Fruit fly (Drosophila melanogaster): ENCODE results near the gene Coq8.
A peak's percentile ranks its signal among the peaks of the same experiment; 100 is the strongest.

The Coq8 gene

dm6 chrX:12900718-12901442 is at the start of gene Coq8 (continued):
- TF ChIP-seq ham (GFP tag; IDR thresholded peaks at IDR 0.05): no peak
- no peak for TF ChIP-seq zen (tag; optimal IDR thresholded peaks at IDR 0.05)
- no peak for TF ChIP-seq az2 (GFP tag; optimal IDR thresholded peaks at IDR 0.05)
- no peak for TF ChIP-seq CG16813 (GFP tag; IDR thresholded peaks at IDR 0.05; ENCODE audit: partially characterized antibody)
- peak; percentile 0 for TF ChIP-seq HmgZ (tag; optimal IDR thresholded peaks at IDR 0.05)
- no peak for TF ChIP-seq zfh2 (GFP tag; optimal IDR thresholded peaks at IDR 0.05)
- TF ChIP-seq CG34422 (GFP tag; IDR thresholded peaks at IDR 0.05): peak; percentile 49; the same call in 1 of the 3 replicates
- no peak for TF ChIP-seq gfzf (GFP tag; optimal IDR thresholded peaks at IDR 0.05)
- peak; percentile 93 for TF ChIP-seq Sry-β (GFP tag; optimal IDR thresholded peaks at IDR 0.05)
- TF ChIP-seq CG11723 (GFP tag; optimal IDR thresholded peaks at IDR 0.05): no peak
- TF ChIP-seq ERR (GFP tag; optimal IDR thresholded peaks at IDR 0.05): no peak
- no peak for TF ChIP-seq ara (GFP tag; IDR thresholded peaks at IDR 0.05)
- peak in 1 of 2 experiments; percentile 89 for TF ChIP-seq Pdp1 (GFP tag; optimal IDR thresholded peaks at IDR 0.05)
- no peak for TF ChIP-seq CG11085 (GFP tag; IDR thresholded peaks at IDR 0.05)
- TF ChIP-seq lilli (GFP tag; optimal IDR thresholded peaks at IDR 0.05): no peak
- TF ChIP-seq CG1024 (GFP tag; IDR thresholded peaks at IDR 0.05): no peak
- TF ChIP-seq br (optimal IDR thresholded peaks at IDR 0.05): no peak
- TF ChIP-seq Oaz (GFP tag; IDR thresholded peaks at IDR 0.05): no peak
- no peak for TF ChIP-seq Nf-YA (GFP tag; IDR thresholded peaks at IDR 0.05)
- no peak for TF ChIP-seq CG2889 (GFP tag; IDR thresholded peaks at IDR 0.05)
- no peak for TF ChIP-seq Bteb2 (GFP tag; optimal IDR thresholded peaks at IDR 0.05)
- no peak for TF ChIP-seq bcd (GFP tag; optimal IDR thresholded peaks at IDR 0.05)
- TF ChIP-seq CG30403 (GFP tag; optimal IDR thresholded peaks at IDR 0.05): no peak
- no peak for TF ChIP-seq toy (GFP tag; IDR thresholded peaks at IDR 0.05)
- TF ChIP-seq CG7372 (GFP tag; IDR thresholded peaks at IDR 0.05): no peak
- no peak for TF ChIP-seq CG32772 (GFP tag; IDR thresholded peaks at IDR 0.05)
- peak; percentile 13; the same call in 1 of the 2 replicates for TF ChIP-seq E2f2 (GFP tag; IDR thresholded peaks at IDR 0.05)
- no peak for TF ChIP-seq Hr51 (GFP tag; optimal IDR thresholded peaks at IDR 0.05)
- no peak for TF ChIP-seq vfl (GFP tag; optimal IDR thresholded peaks at IDR 0.05)
- TF ChIP-seq fru (optimal IDR thresholded peaks at IDR 0.05): no peak
- TF ChIP-seq CG10431 (GFP tag; optimal IDR thresholded peaks at IDR 0.05): no peak
- TF ChIP-seq Opbp (GFP tag; IDR thresholded peaks at IDR 0.05; ENCODE audit: partially characterized antibody): no peak
- TF ChIP-seq ash1 (GFP tag; optimal IDR thresholded peaks at IDR 0.05): no peak
- no peak for TF ChIP-seq CG5180 (GFP tag; optimal IDR thresholded peaks at IDR 0.05)
- peak; percentile 43 for TF ChIP-seq MESR4 (GFP tag; optimal IDR thresholded peaks at IDR 0.05)
- no peak for TF ChIP-seq cato (GFP tag; optimal IDR thresholded peaks at IDR 0.05; ENCODE audit: borderline replicate concordance)
- no peak for TF ChIP-seq Dref (GFP tag; IDR thresholded peaks at IDR 0.05)
- TF ChIP-seq CG17802 (tag; optimal IDR thresholded peaks at IDR 0.05): no peak
- TF ChIP-seq CG16815 (GFP tag; optimal IDR thresholded peaks at IDR 0.05): no peak
- TF ChIP-seq CG14965 (GFP tag; optimal IDR thresholded peaks at IDR 0.05; ENCODE audit: borderline replicate concordance): no peak
- TF ChIP-seq Atf3 (GFP tag; optimal IDR thresholded peaks at IDR 0.05): no peak
- no peak for TF ChIP-seq insv (GFP tag; optimal IDR thresholded peaks at IDR 0.05)
- no peak for TF ChIP-seq CG12391 (tag; optimal IDR thresholded peaks at IDR 0.05)
- no peak for TF ChIP-seq CG10321 (GFP tag; IDR thresholded peaks at IDR 0.05)
- TF ChIP-seq CG1529 (GFP tag; optimal IDR thresholded peaks at IDR 0.05): no peak
- no peak for TF ChIP-seq zfh1 (GFP tag; IDR thresholded peaks at IDR 0.05)
- TF ChIP-seq CG12659 (GFP tag; optimal IDR thresholded peaks at IDR 0.05): no peak
- TF ChIP-seq Dp (GFP tag; optimal IDR thresholded peaks at IDR 0.05): no peak
- no peak for TF ChIP-seq BEAF-32 (GFP tag; optimal IDR thresholded peaks at IDR 0.05)
- no peak for TF ChIP-seq CG4404 (GFP tag; IDR thresholded peaks at IDR 0.05)
- TF ChIP-seq gsb (GFP tag; IDR thresholded peaks at IDR 0.05): no peak

Measured in whole organism, embryonic.